Worm (Caenorhabditis elegans): ENCODE measurements around the gene K08F4.12.

Gene K08F4.12

DNA sequence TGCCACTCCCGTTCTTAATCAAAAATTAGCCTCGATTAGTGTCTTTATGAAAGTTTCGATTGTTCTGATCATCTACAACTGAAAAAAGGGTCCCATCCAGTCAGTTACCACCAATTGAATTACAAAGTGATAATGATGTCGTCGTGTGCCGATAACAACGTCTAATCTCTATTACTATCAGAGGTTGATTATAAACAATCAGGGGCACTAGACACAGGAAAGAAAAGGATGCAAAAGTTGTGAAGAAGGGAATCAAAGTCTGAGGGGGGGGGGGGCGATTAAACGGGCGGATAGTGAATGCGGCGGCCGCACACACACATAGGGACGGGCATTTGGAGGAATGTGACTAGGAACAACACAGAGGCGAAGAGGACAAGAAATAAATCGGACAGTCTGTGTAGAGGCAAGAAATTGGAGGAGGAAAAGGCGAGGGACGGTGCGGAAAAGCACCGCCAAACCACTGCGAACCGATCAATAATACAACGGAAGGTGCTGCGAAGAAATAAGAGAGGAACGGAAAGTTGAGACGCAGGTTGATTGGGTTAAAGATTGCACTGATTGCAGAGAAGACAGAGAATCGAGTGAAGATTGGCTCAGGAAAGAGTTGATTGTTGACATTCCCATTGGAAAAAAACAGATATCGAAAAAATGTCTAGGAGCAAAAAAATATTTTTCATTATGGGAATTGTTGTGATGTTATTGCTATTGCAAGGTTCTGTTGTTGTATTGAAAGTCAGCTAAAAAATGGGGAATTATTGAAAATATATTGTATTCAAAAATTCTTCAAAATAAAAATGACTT lies 37.2 kb downstream of the K08F4.12 start:
- TF ChIP-seq F33H1.4 (GFP tag; IDR thresholded peaks at IDR 0.05) (0 out of 2 replicates have a peak, but pooled peaks have one; percentile 5), rcor-1 (GFP tag; IDR thresholded peaks at IDR 0.05) (no peak), F37B4.10 (GFP tag; IDR thresholded peaks at IDR 0.05) (0 out of 2 replicates have a peak, but pooled peaks have one; percentile 20), attf-5 (GFP tag; optimal IDR thresholded peaks at IDR 0.05) (peak; percentile 42), zfh-2 (GFP tag; conservative IDR thresholded peaks at IDR 0.05) (peak; percentile 87), attf-3 (GFP tag; conservative IDR thresholded peaks at IDR 0.05) (0 out of 2 replicates have a peak, but pooled peaks have one; percentile 13), nhr-80 (tag; optimal IDR thresholded peaks at IDR 0.05) (peak; percentile 10), hmg-1.2 (GFP tag; IDR thresholded peaks at IDR 0.05) (peak; percentile 10; the same call in 1 of the 2 replicates), efl-1 (GFP tag; optimal IDR thresholded peaks at IDR 0.05) (no peak), F57C9.4 (tag; optimal IDR thresholded peaks at IDR 0.05) (no peak), cebp-1 (GFP tag; IDR thresholded peaks at IDR 0.05) (peak; percentile 20; the same call in 1 of the 2 replicates), cebp-1 (tag; optimal IDR thresholded peaks at IDR 0.05) (peak; percentile 33), dox-1 (GFP tag; IDR thresholded peaks at IDR 0.05) (0 out of 2 replicates have a peak, but pooled peaks have one; percentile 15), nfyb-1 (GFP tag; IDR thresholded peaks at IDR 0.05) (peak; percentile 54; the same call in 1 of the 2 replicates)

DNA sequence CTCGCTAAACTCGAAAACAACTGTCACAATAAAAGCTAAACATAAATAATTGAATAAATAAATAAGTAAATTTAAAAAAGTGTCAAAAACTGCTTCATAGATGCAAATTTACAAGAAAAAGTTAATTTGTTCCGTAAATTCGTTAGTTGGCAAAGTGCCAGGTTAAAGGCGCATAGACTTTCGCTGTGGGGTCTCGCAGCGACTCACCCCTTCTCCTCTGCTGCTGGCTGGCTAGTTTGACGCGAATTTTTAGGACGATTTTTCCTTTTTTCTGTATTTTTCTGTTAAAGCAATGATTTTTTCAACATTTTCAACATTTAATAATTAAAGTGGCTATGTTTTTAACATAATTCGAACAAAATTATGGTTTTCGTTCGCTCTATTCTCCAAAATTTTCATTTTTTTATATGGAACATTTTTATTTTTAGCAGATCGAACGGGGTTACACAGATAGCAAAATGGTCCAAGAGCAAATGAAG lies 38.4 kb downstream of the K08F4.12 start, which contains the start of gene rack-1:
TSS of gene rack-1 (plus strand) at position 429 of the 479 bp plus-strand sequence.
- TF ChIP-seq cebp-1 (GFP tag; IDR thresholded peaks at IDR 0.05) (no peak), cebp-1 (tag; optimal IDR thresholded peaks at IDR 0.05) (peak; percentile 30), lin-54 (GFP tag; optimal IDR thresholded peaks at IDR 0.05) (peak; percentile 26), snpc-4 (GFP tag; optimal IDR thresholded peaks at IDR 0.05) (peak; percentile 54), snpc-4 (tag; optimal IDR thresholded peaks at IDR 0.05) (peak in 2 of 4 experiments; percentile 4 to 30), ceh-40 (GFP tag; IDR thresholded peaks at IDR 0.05) (no peak), C06A6.2 (GFP tag; conservative IDR thresholded peaks at IDR 0.05) (no peak), F23B12.7 (tag; optimal IDR thresholded peaks at IDR 0.05; ENCODE audit: insufficient read depth) (peak; percentile 81), B0261.1 (tag; optimal IDR thresholded peaks at IDR 0.05) (no peak), ama-1 (optimal IDR thresholded peaks at IDR 0.05) (no peak), ama-1 (GFP tag; optimal IDR thresholded peaks at IDR 0.05) (no peak), F52B5.7 (tag; optimal IDR thresholded peaks at IDR 0.05) (no peak), tbp1 (GFP tag; optimal IDR thresholded peaks at IDR 0.05) (peak; percentile 28), Y95B8A.8 (GFP tag; IDR thresholded peaks at IDR 0.05) (no peak), attf-3 (GFP tag; conservative IDR thresholded peaks at IDR 0.05) (no peak), nfya-2 (GFP tag; IDR thresholded peaks at IDR 0.05) (no peak), madf-6 (GFP tag; IDR thresholded peaks at IDR 0.05) (peak; percentile 58), lin-40 (tag; optimal IDR thresholded peaks at IDR 0.05) (peak; percentile 28), hlh-26 (GFP tag; conservative IDR thresholded peaks at IDR 0.05) (no peak), egrh-3 (GFP tag; IDR thresholded peaks at IDR 0.05) (peak; percentile 46; the same call in 1 of the 2 replicates), efl-1 (GFP tag; optimal IDR thresholded peaks at IDR 0.05) (peak; percentile 23), mcd-1 (GFP tag; IDR thresholded peaks at IDR 0.05) (peak; percentile 47; the same call in 1 of the 2 replicates), ZK185.1 (tag; optimal IDR thresholded peaks at IDR 0.05; ENCODE audit: poor library complexity, severe bottlenecking) (no peak), K11D2.4 (GFP tag; IDR thresholded peaks at IDR 0.05) (no peak), tlf-1 (GFP tag; optimal IDR thresholded peaks at IDR 0.05) (no peak), mxl-1 (tag; optimal IDR thresholded peaks at IDR 0.05) (no peak), atf-7 (tag; optimal IDR thresholded peaks at IDR 0.05) (no peak), F22D6.2 (tag; optimal IDR thresholded peaks at IDR 0.05) (no peak), aptf-3 (GFP tag; IDR thresholded peaks at IDR 0.05) (no peak), hlh-12 (tag; optimal IDR thresholded peaks at IDR 0.05) (no peak), ekl-4 (GFP tag; IDR thresholded peaks at IDR 0.05) (no peak), nfya-1 (tag; optimal IDR thresholded peaks at IDR 0.05; ENCODE audit: borderline replicate concordance, insufficient read depth) (no peak), snpc-3.4 (tag; optimal IDR thresholded peaks at IDR 0.05) (peak; percentile 63), madf-3 (GFP tag; IDR thresholded peaks at IDR 0.05) (no peak), aptf-2 (GFP tag; conservative IDR thresholded peaks at IDR 0.05) (no peak), nhr-27 (tag; optimal IDR thresholded peaks at IDR 0.05) (no peak)
